Fruit fly (Drosophila melanogaster) whole organism, pupa: ENCODE results near the gene Cdk8.

Experiments used
- CG15710 ChIP-seq: fragments of 200-800 bp; sonication (Bioruptor generic); optimal IDR thresholded peaks from 2 replicates; lab custom pipeline; 2018; ENCODE audit warnings: missing biosample characterization, mild to moderate bottlenecking, missing genetic modification characterization, moderate library complexity
- CG34367 ChIP-seq: fragments of 200-800 bp; sonication (Bioruptor generic); optimal IDR thresholded peaks from 2 replicates; lab custom pipeline; 2018; ENCODE audit warnings: missing biosample characterization, mild to moderate bottlenecking, missing genetic modification characterization
- CG9948 ChIP-seq: fragments of 200-800 bp; sonication (Bioruptor generic); optimal IDR thresholded peaks from 2 replicates; lab custom pipeline; 2018; ENCODE audit warnings: missing biosample characterization, mild to moderate bottlenecking, missing genetic modification characterization, moderate library complexity
- EcR ChIP-seq: fragments of 200-800 bp; sonication (Bioruptor generic); optimal IDR thresholded peaks from 3 replicates; lab custom pipeline; 2019; ENCODE audit warnings: missing biosample characterization, missing genetic modification characterization, mild to moderate bottlenecking, moderate library complexity, missing genetic modification reagents
- Pif1A ChIP-seq: fragments of 200-800 bp; sonication (Bioruptor generic); optimal IDR thresholded peaks from 3 replicates; lab custom pipeline; 2016; ENCODE audit warnings: missing biosample characterization, missing genetic modification characterization
- Snoo ChIP-seq: fragments of 200-800 bp; sonication (Bioruptor generic); optimal IDR thresholded peaks from 3 replicates; lab custom pipeline; 2017; ENCODE audit warnings: missing biosample characterization, mild to moderate bottlenecking, missing genetic modification characterization, inconsistent platforms
- gl ChIP-seq: fragments of 200-800 bp; sonication (Bioruptor generic); optimal IDR thresholded peaks from 2 replicates; lab custom pipeline; 2018; ENCODE audit warnings: missing biosample characterization, mild to moderate bottlenecking, missing genetic modification characterization

DNA sequence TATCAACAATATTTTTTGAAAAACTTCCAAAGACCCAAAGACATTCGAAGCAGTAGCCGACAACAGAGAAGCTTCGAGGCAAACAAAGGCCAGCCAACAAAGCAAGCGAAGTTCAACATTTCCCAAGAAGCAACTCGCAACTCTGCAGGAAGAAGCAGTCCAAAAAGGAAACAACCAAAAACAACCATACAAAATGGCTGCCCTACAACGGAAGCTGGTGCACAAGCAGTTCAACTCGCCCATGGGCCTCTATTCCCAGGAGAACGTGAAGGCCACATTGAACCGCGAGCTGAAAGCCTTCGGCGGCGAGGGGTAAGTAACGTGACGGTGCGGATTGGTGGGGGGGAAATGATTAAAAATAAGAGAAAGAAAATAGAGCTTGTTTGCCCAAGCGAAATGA, 18.2 kb downstream of the Cdk8 start:
- TF ChIP-seq Pif1A (GFP tag; lab: Kevin White, UChicago) (no peak), Snoo (no peak), EcR (GFP tag; lab: Kevin White, UChicago) (no peak), gl (tag; lab: Kevin White, UChicago) (no peak), CG9948 (no peak), CG34367 (no peak), CG15710 (tag; lab: Kevin White, UChicago) (no peak)
